Worm (Caenorhabditis elegans): ENCODE data around the gene vep-2.

ce11 chrX:3668842-3669241 is 40.7 kb downstream of the vep-2 start, which contains the start of gene snet-1:
- no peak for TF ChIP-seq ztf-23 (GFP tag; IDR thresholded peaks at IDR 0.05)
- no peak for TF ChIP-seq med-1 (GFP tag; optimal IDR thresholded peaks at IDR 0.05; ENCODE audit: insufficient read depth)
- no peak for TF ChIP-seq flt-1 (GFP tag; IDR thresholded peaks at IDR 0.05)
- TF ChIP-seq ztf-29 (GFP tag; IDR thresholded peaks at IDR 0.05), result no peak
